Worm (Caenorhabditis elegans): ENCODE data around the gene sri-73.

ce11 chrV:534176-534575 lies 31.7 kb downstream of the sri-73 start, which contains the start of gene nhr-132:
- TF ChIP-seq somi-1 (GFP tag; optimal IDR thresholded peaks at IDR 0.05) (no peak), snpc-4 (GFP tag; optimal IDR thresholded peaks at IDR 0.05) (no peak), snpc-4 (tag; optimal IDR thresholded peaks at IDR 0.05) (no peak)

All from whole organism, young adult.